Fruit fly (Drosophila melanogaster) whole organism, embryonic: ENCODE results near the gene euc.

Source experiments
- Adf1 ChIP-seq: fragments of 200-800 bp; sonication (Bioruptor generic); IDR thresholded peaks from 2 replicates; pipeline ENCODE4 v1.3.6; 2022; ENCODE audit warnings: missing biosample characterization, missing genetic modification characterization
- Atf-2 ChIP-seq: fragments of 200-800 bp; sonication (Bioruptor generic); optimal IDR thresholded peaks from 2 replicates; lab custom pipeline; 2016; ENCODE audit warnings: missing biosample characterization, missing genetic modification characterization
- BEAF-32 ChIP-seq: fragments of 200-800 bp; sonication (Bioruptor generic); optimal IDR thresholded peaks from 3 replicates; lab custom pipeline; 2017; ENCODE audit warnings: missing biosample characterization, missing genetic modification characterization, mild to moderate bottlenecking, moderate library complexity, missing genetic modification reagents
- Blimp-1 ChIP-seq: fragments of 200-800 bp; sonication (Bioruptor generic); optimal IDR thresholded peaks from 3 replicates; lab custom pipeline; 2018; ENCODE audit warnings: missing biosample characterization, missing genetic modification characterization, mild to moderate bottlenecking, moderate library complexity, missing genetic modification reagents
- CG10267 ChIP-seq: fragments of 200-800 bp; sonication (Bioruptor generic); optimal IDR thresholded peaks from 2 replicates; lab custom pipeline; 2018; ENCODE audit warnings: missing biosample characterization, mild to moderate bottlenecking, missing genetic modification characterization, moderate library complexity
- CG10366 ChIP-seq: fragments of 200-800 bp; sonication (Bioruptor generic); IDR thresholded peaks from 2 replicates; pipeline ENCODE4 v1.3.6; 2022; ENCODE audit warnings: missing biosample characterization, missing genetic modification characterization
- CG10654 ChIP-seq: fragments of 200-800 bp; sonication (Bioruptor generic); optimal IDR thresholded peaks from 2 replicates; lab custom pipeline; 2016; ENCODE audit warnings: missing biosample characterization, missing genetic modification characterization
- CG17328 ChIP-seq: fragments of 200-800 bp; sonication (Bioruptor generic); IDR thresholded peaks from 2 replicates; pipeline ENCODE4 v1.3.6; 2022; ENCODE audit warnings: missing biosample characterization, missing genetic modification characterization
- CG18262 ChIP-seq: fragments of 200-800 bp; optimal IDR thresholded peaks from 3 replicates; lab custom pipeline; 2019; ENCODE audit warnings: missing biosample characterization, mild to moderate bottlenecking, missing genetic modification characterization, moderate library complexity
- CG2889 ChIP-seq: fragments of 200-800 bp; sonication (Bioruptor generic); IDR thresholded peaks from 3 replicates; pipeline ENCODE4 v1.3.6; 2022; ENCODE audit warnings: missing biosample characterization, missing genetic modification characterization
- CG3281 ChIP-seq: fragments of 200-800 bp; sonication (Bioruptor generic); optimal IDR thresholded peaks from 3 replicates; lab custom pipeline; 2017; ENCODE audit warnings: missing biosample characterization, mild to moderate bottlenecking, missing genetic modification characterization
- CG4360 ChIP-seq: fragments of 200-800 bp; sonication (Bioruptor generic); IDR thresholded peaks from 2 replicates; pipeline ENCODE4 v1.3.6; 2022; ENCODE audit warnings: missing biosample characterization, missing genetic modification characterization
- CG5245 ChIP-seq: fragments of 200-800 bp; sonication (Bioruptor generic); optimal IDR thresholded peaks from 3 replicates; lab custom pipeline; 2016; ENCODE audit warnings: missing biosample characterization, missing genetic modification characterization
- CG6813 ChIP-seq: fragments of 200-800 bp; sonication (Bioruptor generic); optimal IDR thresholded peaks from 2 replicates; lab custom pipeline; 2017; ENCODE audit warnings: missing biosample characterization, missing genetic modification characterization, mild to moderate bottlenecking, moderate library complexity, missing genetic modification reagents
- CG8290 ChIP-seq, 3 experiments: fragments of 200-800 bp; sonication (Bioruptor generic); optimal IDR thresholded peaks; 2 replicates each; lab custom pipeline; 2016 to 2019; ENCODE audit warnings: missing biosample characterization in 3 of 3, missing genetic modification characterization in 3 of 3, mild to moderate bottlenecking in 2 of 3, moderate library complexity in 1 of 3
- CG8765 ChIP-seq: fragments of 200-800 bp; sonication (Bioruptor generic); IDR thresholded peaks from 2 replicates; pipeline ENCODE4 v1.3.6; 2022; ENCODE audit warnings: missing biosample characterization, missing genetic modification characterization
- CG9932 ChIP-seq: fragments of 200-800 bp; sonication (Bioruptor generic); IDR thresholded peaks from 2 replicates; pipeline ENCODE4 v1.3.6; 2022; ENCODE audit warnings: missing biosample characterization, missing genetic modification characterization
- CkIIα-i1 ChIP-seq: fragments of 200-800 bp; sonication (Bioruptor generic); IDR thresholded peaks from 2 replicates; pipeline ENCODE4 v1.3.6; 2022; ENCODE audit warnings: missing biosample characterization, missing genetic modification characterization
- Deaf1 ChIP-seq: fragments of 200-800 bp; optimal IDR thresholded peaks from 3 replicates; lab custom pipeline; 2019; ENCODE audit warnings: missing biosample characterization, mild to moderate bottlenecking, missing genetic modification characterization, moderate library complexity
- Meics ChIP-seq: fragments of 200-800 bp; sonication (Bioruptor generic); optimal IDR thresholded peaks from 2 replicates; lab custom pipeline; 2017; ENCODE audit warnings: missing biosample characterization, mild to moderate bottlenecking, missing genetic modification characterization
- NFAT ChIP-seq: fragments of 200-800 bp; sonication (Bioruptor generic); IDR thresholded peaks from 2 replicates; pipeline ENCODE4 v1.3.6; 2022; ENCODE audit warnings: missing biosample characterization, missing genetic modification characterization
- NK7.1 ChIP-seq: fragments of 200-800 bp; sonication (Bioruptor generic); optimal IDR thresholded peaks from 3 replicates; lab custom pipeline; 2016; ENCODE audit warnings: missing biosample characterization, missing genetic modification characterization
- NfI ChIP-seq: fragments of 200-800 bp; sonication (Bioruptor generic); optimal IDR thresholded peaks from 3 replicates; lab custom pipeline; 2018; ENCODE audit warnings: missing biosample characterization, mild to moderate bottlenecking, missing genetic modification characterization, moderate library complexity
- PHDP ChIP-seq: fragments of 200-800 bp; sonication (Bioruptor generic); optimal IDR thresholded peaks from 3 replicates; lab custom pipeline; 2018; ENCODE audit warnings: missing biosample characterization, mild to moderate bottlenecking, missing genetic modification characterization, moderate library complexity
- Pdp1 ChIP-seq, 2 experiments: fragments of 200-800 bp; sonication (Bioruptor generic); optimal IDR thresholded peaks; 3 replicates each; lab custom pipeline; 2016; ENCODE audit warnings: missing biosample characterization in 2 of 2, missing genetic modification characterization in 2 of 2, mild to moderate bottlenecking in 1 of 2, moderate library complexity in 1 of 2
- Side ChIP-seq: fragments of 200-800 bp; sonication (Bioruptor generic); optimal IDR thresholded peaks from 2 replicates; lab custom pipeline; 2016; ENCODE audit warnings: missing biosample characterization, missing genetic modification characterization
- abd-A ChIP-seq: fragments of 200-800 bp; sonication (Bioruptor generic); optimal IDR thresholded peaks from 3 replicates; lab custom pipeline; 2019; ENCODE audit warnings: missing biosample characterization, mild to moderate bottlenecking, missing genetic modification characterization, moderate library complexity
- ash1 ChIP-seq: fragments of 200-800 bp; sonication (Bioruptor generic); optimal IDR thresholded peaks from 2 replicates; lab custom pipeline; 2018; ENCODE audit warnings: missing biosample characterization, mild to moderate bottlenecking, missing genetic modification characterization
- br ChIP-seq: fragments of >200 bp; optimal IDR thresholded peaks from 2 replicates; lab custom pipeline; 2017
- chif ChIP-seq, 2 experiments: fragments of 200-800 bp; sonication (Bioruptor generic); optimal IDR thresholded peaks; 3 replicates each; lab custom pipeline; 2016; ENCODE audit warnings: missing biosample characterization in 2 of 2, missing genetic modification characterization in 2 of 2
- crp ChIP-seq, 2 experiments: fragments of 200-800 bp; sonication (Bioruptor generic); optimal IDR thresholded peaks; 2 replicates in 1 of 2; 3 replicates in 1 of 2; lab custom pipeline; 2017; ENCODE audit warnings: missing biosample characterization in 2 of 2, missing genetic modification characterization in 2 of 2, mild to moderate bottlenecking in 1 of 2, moderate library complexity in 1 of 2
- cwo ChIP-seq: fragments of 200-800 bp; sonication (Bioruptor generic); optimal IDR thresholded peaks from 3 replicates; lab custom pipeline; 2017; ENCODE audit warnings: missing biosample characterization, missing genetic modification characterization, mild to moderate bottlenecking, moderate library complexity, missing genetic modification reagents
- fru ChIP-seq: fragments of >200 bp; optimal IDR thresholded peaks from 2 replicates; lab custom pipeline; 2017
- gfzf ChIP-seq: fragments of 200-800 bp; sonication (Bioruptor generic); optimal IDR thresholded peaks from 2 replicates; lab custom pipeline; 2016; ENCODE audit warnings: missing biosample characterization, mild to moderate bottlenecking, missing genetic modification characterization, moderate library complexity
- grau ChIP-seq: fragments of 200-800 bp; optimal IDR thresholded peaks from 3 replicates; lab custom pipeline; 2019; ENCODE audit warnings: missing biosample characterization, mild to moderate bottlenecking, missing genetic modification characterization, moderate library complexity
- lilli ChIP-seq: fragments of 200-800 bp; sonication (Bioruptor generic); optimal IDR thresholded peaks from 3 replicates; lab custom pipeline; 2016; ENCODE audit warnings: missing biosample characterization, missing genetic modification characterization
- luna ChIP-seq: fragments of 200-800 bp; sonication (Bioruptor generic); optimal IDR thresholded peaks from 2 replicates; lab custom pipeline; 2016; ENCODE audit warnings: missing biosample characterization, missing genetic modification characterization
- mirr ChIP-seq: fragments of 200-800 bp; sonication (Bioruptor generic); optimal IDR thresholded peaks from 3 replicates; lab custom pipeline; 2018; ENCODE audit warnings: missing biosample characterization, mild to moderate bottlenecking, missing genetic modification characterization
- nmo ChIP-seq: fragments of 200-800 bp; sonication (Bioruptor generic); optimal IDR thresholded peaks from 2 replicates; lab custom pipeline; 2018; ENCODE audit warnings: missing biosample characterization, mild to moderate bottlenecking, missing genetic modification characterization, moderate library complexity
- pb ChIP-seq: fragments of 200-800 bp; sonication (Bioruptor generic); optimal IDR thresholded peaks from 3 replicates; lab custom pipeline; 2016; ENCODE audit warnings: missing biosample characterization, missing genetic modification characterization
- sc ChIP-seq, 3 experiments: fragments of >200 bp in 2 of 3; fragments of 200-800 bp in 1 of 3; sonication (Bioruptor generic) in 1 of 3; optimal IDR thresholded peaks; 2 replicates in 2 of 3; 3 replicates in 1 of 3; lab custom pipeline; 2017; ENCODE audit warnings: mild to moderate bottlenecking in 1 of 3, missing biosample characterization in 1 of 3, missing genetic modification characterization in 1 of 3, missing genetic modification reagents in 1 of 3
- scrt ChIP-seq: fragments of 200-800 bp; sonication (Bioruptor generic); optimal IDR thresholded peaks from 2 replicates; lab custom pipeline; 2018; ENCODE audit warnings: missing biosample characterization, mild to moderate bottlenecking, missing genetic modification characterization, moderate library complexity
- sd ChIP-seq: fragments of 200-800 bp; sonication (Bioruptor generic); optimal IDR thresholded peaks from 3 replicates; lab custom pipeline; 2018; ENCODE audit warnings: missing biosample characterization, mild to moderate bottlenecking, missing genetic modification characterization, moderate library complexity
- sima ChIP-seq: fragments of 200-800 bp; sonication (Bioruptor generic); optimal IDR thresholded peaks from 2 replicates; lab custom pipeline; 2016; ENCODE audit warnings: missing biosample characterization, missing genetic modification characterization
- sug ChIP-seq: fragments of 200-800 bp; optimal IDR thresholded peaks from 2 replicates; lab custom pipeline; 2019; ENCODE audit warnings: missing biosample characterization, mild to moderate bottlenecking, missing genetic modification characterization, moderate library complexity
- tup ChIP-seq: fragments of 200-800 bp; sonication (Bioruptor generic); optimal IDR thresholded peaks from 2 replicates; lab custom pipeline; 2016; ENCODE audit warnings: missing biosample characterization, mild to moderate bottlenecking, missing genetic modification characterization, moderate library complexity
- twi ChIP-seq: fragments of 200-800 bp; optimal IDR thresholded peaks from 2 replicates; lab custom pipeline; 2019; ENCODE audit warnings: missing biosample characterization, mild to moderate bottlenecking, missing genetic modification characterization, moderate library complexity
- vnd ChIP-seq: fragments of 200-800 bp; sonication (Bioruptor generic); IDR thresholded peaks from 3 replicates; pipeline ENCODE4 v1.3.6; 2022; ENCODE audit warnings: missing biosample characterization, missing genetic modification characterization; ENCODE audit not compliant: partially characterized antibody
- vvl ChIP-seq: fragments of 200-800 bp; sonication (Bioruptor generic); IDR thresholded peaks from 2 replicates; pipeline ENCODE4 v1.3.6; 2022; ENCODE audit warnings: missing biosample characterization, missing genetic modification characterization

Gene euc

DNA sequence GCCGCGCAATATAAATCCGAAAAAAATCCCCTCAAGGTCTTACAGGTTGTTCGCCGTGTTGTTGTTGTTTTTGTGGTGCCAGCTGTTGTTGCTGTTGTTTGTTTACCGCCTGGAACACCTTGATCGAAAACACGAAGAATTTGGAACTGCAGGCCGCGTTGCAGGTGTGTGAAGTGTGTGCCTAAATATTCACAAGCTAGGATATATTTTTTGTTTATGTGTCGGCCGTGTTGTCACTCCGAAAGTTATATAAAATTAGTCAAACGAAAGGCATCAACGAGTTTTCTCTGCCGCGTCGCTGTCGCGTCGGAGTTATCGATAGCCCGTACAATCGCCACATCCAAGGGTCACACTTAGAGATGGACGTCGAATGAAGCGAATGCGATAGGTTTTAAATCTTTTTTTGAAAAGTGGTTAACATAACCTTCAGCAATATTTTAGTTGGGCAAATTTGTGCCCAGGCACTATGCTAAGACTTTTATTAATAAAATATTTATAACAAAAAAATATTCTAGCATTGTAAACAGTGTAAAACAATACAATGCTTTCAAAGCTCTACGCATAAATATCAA is 50.2 kb downstream of the euc start, which contains the start of gene Mpc1 (continued):
- no peak for TF ChIP-seq CG6813 (GFP tag; lab: Kevin White, UChicago)
- TF ChIP-seq fru (lab: Kevin White, UChicago) = no peak
- TF ChIP-seq CG2889 (GFP tag; lab: Robert Waterston, UW) = 0 out of 3 replicates have a peak, but pooled peaks have one; percentile 26
- no peak for TF ChIP-seq CG8290 (GFP tag; optimal IDR thresholded peaks at IDR 0.05; lab: Kevin White, UChicago)
- TF ChIP-seq CG8290 (tag; optimal IDR thresholded peaks at IDR 0.05; lab: Kevin White, UChicago) = peak in 1 of 2 experiments; percentile 66
- peak; percentile 39 for TF ChIP-seq sd (tag; lab: Kevin White, UChicago)
- peak; percentile 99 for TF ChIP-seq Adf1
- TF ChIP-seq sc (optimal IDR thresholded peaks at IDR 0.05; lab: Kevin White, UChicago) = no peak
- TF ChIP-seq sc (GFP tag; optimal IDR thresholded peaks at IDR 0.05; lab: Kevin White, UChicago) = no peak
- TF ChIP-seq Atf-2 (GFP tag; lab: Kevin White, UChicago) = no peak
- no peak for TF ChIP-seq br (lab: Kevin White, UChicago)
- no peak for TF ChIP-seq cwo
- TF ChIP-seq CG8765 (GFP tag; lab: Robert Waterston, UW) = no peak
- no peak for TF ChIP-seq CG5245 (GFP tag; lab: Kevin White, UChicago)
- no peak for TF ChIP-seq CkIIα-i1 (GFP tag; lab: Robert Waterston, UW)
- TF ChIP-seq luna (GFP tag; lab: Kevin White, UChicago) = no peak
- peak; percentile 63 for TF ChIP-seq scrt (GFP tag; lab: Kevin White, UChicago)
- peak; percentile 24 for TF ChIP-seq lilli (GFP tag; lab: Kevin White, UChicago)
- peak in 1 of 2 experiments; percentile 54 for TF ChIP-seq crp (GFP tag; optimal IDR thresholded peaks at IDR 0.05; lab: Kevin White, UChicago)
- TF ChIP-seq vvl (GFP tag; lab: Robert Waterston, UW) = no peak; the same call in 1 of the 2 replicates
- TF ChIP-seq CG10654 (GFP tag; lab: Kevin White, UChicago) = no peak
- no peak for TF ChIP-seq CG10267
- TF ChIP-seq CG18262 (tag; lab: Kevin White, UChicago) = no peak
- TF ChIP-seq Pdp1 (GFP tag; optimal IDR thresholded peaks at IDR 0.05; lab: Kevin White, UChicago) = peak in 1 of 2 experiments; percentile 98
- no peak for TF ChIP-seq PHDP
- no peak for TF ChIP-seq Side (GFP tag; lab: Kevin White, UChicago)
- TF ChIP-seq pb (GFP tag; lab: Kevin White, UChicago) = no peak
- TF ChIP-seq CG3281 (GFP tag; lab: Kevin White, UChicago) = no peak
- peak; percentile 39 for TF ChIP-seq gfzf (GFP tag; lab: Kevin White, UChicago)
- peak; percentile 83 for TF ChIP-seq BEAF-32 (GFP tag; lab: Kevin White, UChicago)
- peak; percentile 20; the same call in 1 of the 2 replicates for TF ChIP-seq CG10366 (GFP tag; lab: Robert Waterston, UW)
- TF ChIP-seq Meics (GFP tag; lab: Kevin White, UChicago) = no peak
- no peak for TF ChIP-seq NK7.1 (GFP tag; lab: Kevin White, UChicago)
- no peak for TF ChIP-seq sima (GFP tag; lab: Kevin White, UChicago)
- TF ChIP-seq Blimp-1 (GFP tag; lab: Kevin White, UChicago) = no peak
- no peak for TF ChIP-seq Deaf1
- TF ChIP-seq mirr (GFP tag; lab: Kevin White, UChicago) = peak; percentile 2
- TF ChIP-seq vnd = peak; percentile 67
- TF ChIP-seq NfI (GFP tag; lab: Kevin White, UChicago) = no peak
- peak; percentile 22 for TF ChIP-seq nmo
- no peak for TF ChIP-seq abd-A (tag; lab: Kevin White, UChicago)
- TF ChIP-seq ash1 (GFP tag; lab: Kevin White, UChicago) = no peak
- TF ChIP-seq NFAT = peak; percentile 61
- no peak for TF ChIP-seq CG17328
- peak; percentile 97 for TF ChIP-seq CG4360 (GFP tag; lab: Robert Waterston, UW)
- TF ChIP-seq CG9932 (GFP tag; lab: Robert Waterston, UW) = peak; percentile 78
- no peak for TF ChIP-seq chif (GFP tag; optimal IDR thresholded peaks at IDR 0.05; lab: Kevin White, UChicago)
- no peak for TF ChIP-seq twi (tag; lab: Kevin White, UChicago)
- TF ChIP-seq tup (GFP tag; lab: Kevin White, UChicago) = no peak
- TF ChIP-seq grau (tag; lab: Kevin White, UChicago) = peak; percentile 30
- TF ChIP-seq sug (tag; lab: Kevin White, UChicago) = peak; percentile 22
